Fruit fly (Drosophila melanogaster) whole organism, embryonic: ENCODE results near the gene Gclc.
A peak's percentile ranks its signal among the peaks of the same experiment; 100 is the strongest.

Source experiments
- Aef1 ChIP-seq: fragments of 200-800 bp; sonication (Bioruptor generic); IDR thresholded peaks from 3 replicates; pipeline ENCODE4 v1.3.6; 2022; ENCODE audit warnings: missing biosample characterization, missing genetic modification characterization
- Bteb2 ChIP-seq: fragments of 200-800 bp; sonication (Bioruptor generic); optimal IDR thresholded peaks from 2 replicates; lab custom pipeline; 2016; ENCODE audit warnings: missing biosample characterization, missing genetic modification characterization
- CG10959 ChIP-seq: fragments of 200-800 bp; sonication (Bioruptor generic); IDR thresholded peaks from 2 replicates; pipeline ENCODE4 v1.3.6; 2022; ENCODE audit warnings: missing biosample characterization, missing genetic modification characterization
- CG11723 ChIP-seq: fragments of 200-800 bp; sonication (Bioruptor generic); optimal IDR thresholded peaks from 2 replicates; lab custom pipeline; 2017; ENCODE audit warnings: missing biosample characterization, mild to moderate bottlenecking, missing genetic modification characterization
- CG12391 ChIP-seq: fragments of 200-800 bp; sonication (Bioruptor generic); optimal IDR thresholded peaks from 3 replicates; lab custom pipeline; 2018; ENCODE audit warnings: missing biosample characterization, mild to moderate bottlenecking, missing genetic modification characterization, moderate library complexity
- CG13287 ChIP-seq: fragments of 200-800 bp; sonication (Bioruptor generic); IDR thresholded peaks from 2 replicates; pipeline ENCODE4 v1.3.6; 2022; ENCODE audit warnings: missing biosample characterization, missing genetic modification characterization; ENCODE audit not compliant: partially characterized antibody
- CG13296 ChIP-seq: fragments of 200-800 bp; sonication (Bioruptor generic); optimal IDR thresholded peaks from 3 replicates; lab custom pipeline; 2018; ENCODE audit warnings: missing biosample characterization, mild to moderate bottlenecking, missing genetic modification characterization
- CG14710 ChIP-seq: fragments of 200-800 bp; sonication (Bioruptor generic); optimal IDR thresholded peaks from 3 replicates; lab custom pipeline; 2019; ENCODE audit warnings: missing biosample characterization, mild to moderate bottlenecking, missing genetic modification characterization, moderate library complexity
- CG15073 ChIP-seq: fragments of 200-800 bp; sonication (Bioruptor generic); optimal IDR thresholded peaks from 2 replicates; lab custom pipeline; 2016; ENCODE audit warnings: missing biosample characterization, missing genetic modification characterization
- CG33557 ChIP-seq: fragments of 200-800 bp; sonication (Bioruptor generic); optimal IDR thresholded peaks from 2 replicates; lab custom pipeline; 2019; ENCODE audit warnings: missing biosample characterization, mild to moderate bottlenecking, missing genetic modification characterization, moderate library complexity
- CG34376 ChIP-seq: fragments of 200-800 bp; sonication (Bioruptor generic); optimal IDR thresholded peaks from 2 replicates; lab custom pipeline; 2018; ENCODE audit warnings: missing biosample characterization, mild to moderate bottlenecking, missing genetic modification characterization
- CG3726 ChIP-seq: fragments of 200-800 bp; sonication (Bioruptor generic); IDR thresholded peaks from 3 replicates; pipeline ENCODE4, ENCODE4 v1.3.6; 2022; ENCODE audit warnings: missing biosample characterization, missing genetic modification characterization
- CG4360 ChIP-seq: fragments of 200-800 bp; sonication (Bioruptor generic); IDR thresholded peaks from 2 replicates; pipeline ENCODE4 v1.3.6; 2022; ENCODE audit warnings: missing biosample characterization, missing genetic modification characterization
- CG4404 ChIP-seq: fragments of 200-800 bp; sonication (Bioruptor generic); IDR thresholded peaks from 2 replicates; pipeline ENCODE4 v1.3.6; 2022; ENCODE audit warnings: missing biosample characterization, missing genetic modification characterization
- CG6254 ChIP-seq: fragments of 200-800 bp; sonication (Bioruptor generic); optimal IDR thresholded peaks from 3 replicates; lab custom pipeline; 2017; ENCODE audit warnings: mild to moderate bottlenecking, missing biosample characterization, missing genetic modification reagents, missing genetic modification characterization
- CG7271 ChIP-seq: fragments of 200-800 bp; sonication (Bioruptor generic); optimal IDR thresholded peaks from 2 replicates; lab custom pipeline; 2018; ENCODE audit warnings: missing biosample characterization, mild to moderate bottlenecking, missing genetic modification characterization, moderate library complexity
- CG7928 ChIP-seq: fragments of 200-800 bp; sonication (Bioruptor generic); optimal IDR thresholded peaks from 2 replicates; lab custom pipeline; 2017; ENCODE audit warnings: missing biosample characterization, mild to moderate bottlenecking, missing genetic modification characterization
- CrebB ChIP-seq: fragments of 200-800 bp; sonication (Bioruptor generic); optimal IDR thresholded peaks from 3 replicates; lab custom pipeline; 2018; ENCODE audit warnings: missing biosample characterization, mild to moderate bottlenecking, missing genetic modification characterization
- Dp ChIP-seq: fragments of 200-800 bp; sonication (Bioruptor generic); optimal IDR thresholded peaks from 2 replicates; lab custom pipeline; 2018; ENCODE audit warnings: missing biosample characterization, mild to moderate bottlenecking, missing genetic modification characterization, moderate library complexity
- Fer1 ChIP-seq: fragments of 200-800 bp; sonication (Bioruptor generic); optimal IDR thresholded peaks from 2 replicates; lab custom pipeline; 2017; ENCODE audit warnings: missing biosample characterization, mild to moderate bottlenecking, missing genetic modification characterization
- Fer2 ChIP-seq: fragments of 200-800 bp; sonication (Bioruptor generic); optimal IDR thresholded peaks from 2 replicates; lab custom pipeline; 2018; ENCODE audit warnings: missing biosample characterization, mild to moderate bottlenecking, missing genetic modification characterization, moderate library complexity
- Fer3 ChIP-seq: fragments of 200-800 bp; sonication (Bioruptor generic); optimal IDR thresholded peaks from 2 replicates; lab custom pipeline; 2018; ENCODE audit warnings: missing biosample characterization, mild to moderate bottlenecking, missing genetic modification characterization, moderate library complexity
- HLH4C ChIP-seq: fragments of 200-800 bp; sonication (Bioruptor generic); IDR thresholded peaks from 3 replicates; pipeline ENCODE4 v1.3.6; 2022; ENCODE audit warnings: missing biosample characterization, missing genetic modification characterization; ENCODE audit not compliant: partially characterized antibody
- HmgZ ChIP-seq: fragments of 200-800 bp; sonication (Bioruptor generic); optimal IDR thresholded peaks from 2 replicates; lab custom pipeline; 2018; ENCODE audit warnings: missing biosample characterization, mild to moderate bottlenecking, missing genetic modification characterization
- Lim3 ChIP-seq: fragments of 200-800 bp; sonication (Bioruptor generic); IDR thresholded peaks from 2 replicates; pipeline ENCODE4 v1.3.6; 2022; ENCODE audit warnings: missing biosample characterization, missing genetic modification characterization
- Max ChIP-seq: fragments of 200-800 bp; sonication (Bioruptor generic); optimal IDR thresholded peaks from 2 replicates; lab custom pipeline; 2016; ENCODE audit warnings: missing biosample characterization, mild to moderate bottlenecking, missing genetic modification characterization
- NC2α ChIP-seq: fragments of 200-800 bp; sonication (Bioruptor generic); optimal IDR thresholded peaks from 2 replicates; lab custom pipeline; 2016; ENCODE audit warnings: missing biosample characterization, missing genetic modification characterization
- Opbp ChIP-seq: fragments of 200-800 bp; sonication (Bioruptor generic); IDR thresholded peaks from 3 replicates; pipeline ENCODE4 v1.3.6; 2022; ENCODE audit warnings: missing biosample characterization, missing genetic modification characterization; ENCODE audit not compliant: partially characterized antibody
- Rfx ChIP-seq: fragments of 200-800 bp; sonication (Bioruptor generic); IDR thresholded peaks from 2 replicates; pipeline ENCODE4 v1.3.6; 2022; ENCODE audit warnings: missing biosample characterization, missing genetic modification characterization
- Sox100B ChIP-seq: fragments of 200-800 bp; sonication (Bioruptor generic); optimal IDR thresholded peaks from 3 replicates; lab custom pipeline; 2018; ENCODE audit warnings: missing biosample characterization, mild to moderate bottlenecking, missing genetic modification characterization
- Xbp1 ChIP-seq: fragments of 200-800 bp; sonication (Bioruptor generic); optimal IDR thresholded peaks from 3 replicates; lab custom pipeline; 2016; ENCODE audit warnings: missing biosample characterization, mild to moderate bottlenecking, missing genetic modification characterization
- ac ChIP-seq: fragments of 200-800 bp; sonication (Bioruptor generic); optimal IDR thresholded peaks from 3 replicates; lab custom pipeline; 2017; ENCODE audit warnings: missing biosample characterization, mild to moderate bottlenecking, missing genetic modification characterization
- aop ChIP-seq: fragments of 200-800 bp; sonication (Bioruptor generic); IDR thresholded peaks from 2 replicates; pipeline ENCODE4 v1.3.6; 2022; ENCODE audit warnings: missing biosample characterization, missing genetic modification characterization
- ap ChIP-seq: fragments of 200-800 bp; sonication (Bioruptor generic); IDR thresholded peaks from 2 replicates; pipeline ENCODE4 v1.3.6; 2022; ENCODE audit warnings: missing biosample characterization, missing genetic modification characterization
- crc ChIP-seq: fragments of 200-800 bp; sonication (Bioruptor generic); optimal IDR thresholded peaks from 2 replicates; lab custom pipeline; 2016; ENCODE audit warnings: missing biosample characterization, missing genetic modification characterization
- disco-r ChIP-seq: fragments of 200-800 bp; sonication (Bioruptor generic); optimal IDR thresholded peaks from 2 replicates; lab custom pipeline; 2016; ENCODE audit warnings: missing biosample characterization, missing genetic modification characterization
- ems ChIP-seq: fragments of 200-800 bp; sonication (Bioruptor generic); optimal IDR thresholded peaks from 3 replicates; lab custom pipeline; 2016; ENCODE audit warnings: missing biosample characterization, missing genetic modification characterization
- fd102C ChIP-seq: fragments of 200-800 bp; sonication (Bioruptor generic); optimal IDR thresholded peaks from 2 replicates; lab custom pipeline; 2018; ENCODE audit warnings: missing biosample characterization, mild to moderate bottlenecking, missing genetic modification characterization, moderate library complexity
- hbn ChIP-seq: fragments of 200-800 bp; sonication (Bioruptor generic); IDR thresholded peaks from 2 replicates; pipeline ENCODE4 v1.3.6; 2022; ENCODE audit warnings: missing biosample characterization, missing genetic modification characterization; ENCODE audit not compliant: partially characterized antibody
- jumu ChIP-seq: fragments of 200-800 bp; sonication (Bioruptor generic); optimal IDR thresholded peaks from 3 replicates; lab custom pipeline; 2016; ENCODE audit warnings: missing biosample characterization, missing genetic modification characterization
- kah ChIP-seq: fragments of 200-800 bp; sonication (Bioruptor generic); optimal IDR thresholded peaks from 2 replicates; lab custom pipeline; 2018; ENCODE audit warnings: missing biosample characterization, mild to moderate bottlenecking, missing genetic modification characterization
- lilli ChIP-seq: fragments of 200-800 bp; sonication (Bioruptor generic); optimal IDR thresholded peaks from 3 replicates; lab custom pipeline; 2016; ENCODE audit warnings: missing biosample characterization, missing genetic modification characterization
- maf-S ChIP-seq: fragments of 200-800 bp; sonication (Bioruptor generic); optimal IDR thresholded peaks from 2 replicates; lab custom pipeline; 2016; ENCODE audit warnings: missing biosample characterization, missing genetic modification characterization
- pho ChIP-seq: fragments of 200-800 bp; sonication (Bioruptor generic); optimal IDR thresholded peaks from 2 replicates; lab custom pipeline; 2016; ENCODE audit warnings: missing biosample characterization, missing genetic modification characterization
- repo ChIP-seq: fragments of 200-800 bp; sonication (Bioruptor generic); optimal IDR thresholded peaks from 2 replicates; lab custom pipeline; 2016; ENCODE audit warnings: missing biosample characterization, missing genetic modification characterization
- sens-2 ChIP-seq: fragments of 200-800 bp; sonication (Bioruptor generic); IDR thresholded peaks from 2 replicates; pipeline ENCODE4 v1.3.6; 2022; ENCODE audit warnings: missing biosample characterization, missing genetic modification characterization
- slbo ChIP-seq: fragments of 200-800 bp; sonication (Bioruptor generic); IDR thresholded peaks from 2 replicates; pipeline ENCODE4 v1.3.6; 2022; ENCODE audit warnings: missing biosample characterization, missing genetic modification characterization
- tgo ChIP-seq: fragments of 200-800 bp; sonication (Bioruptor generic); IDR thresholded peaks from 3 replicates; pipeline ENCODE4 v1.3.6; 2022; ENCODE audit warnings: missing biosample characterization, missing genetic modification characterization
- vfl ChIP-seq: fragments of 200-800 bp; sonication (Bioruptor generic); optimal IDR thresholded peaks from 2 replicates; lab custom pipeline; 2016; ENCODE audit warnings: missing biosample characterization, missing genetic modification characterization
- zf30C ChIP-seq: fragments of 200-800 bp; sonication (Bioruptor generic); optimal IDR thresholded peaks from 3 replicates; lab custom pipeline; 2018; ENCODE audit warnings: missing biosample characterization, mild to moderate bottlenecking, missing genetic modification characterization
- zfh1 ChIP-seq: fragments of 200-800 bp; sonication (Bioruptor generic); IDR thresholded peaks from 3 replicates; pipeline ENCODE4 v1.3.6; 2022; ENCODE audit warnings: missing biosample characterization, missing genetic modification characterization

Gclc gene

dm6 chrX:8058446-8058900 lies 57.5 kb downstream of the Gclc start (continued):
- TF ChIP-seq CG7928 (GFP tag; lab: Kevin White, UChicago) (no peak), sens-2 (no peak), HLH4C (no peak), slbo (GFP tag; lab: Robert Waterston, UW) (0 out of 2 replicates have a peak, but pooled peaks have one; percentile 7), ap (no peak), pho (GFP tag; lab: Kevin White, UChicago) (no peak), Sox100B (GFP tag; lab: Kevin White, UChicago) (no peak), CG14710 (tag; lab: Kevin White, UChicago) (no peak), CG4404 (GFP tag; lab: Robert Waterston, UW) (no peak), CG13287 (peak; percentile 35), CG11723 (no peak), lilli (GFP tag; lab: Kevin White, UChicago) (no peak), CG13296 (GFP tag; lab: Kevin White, UChicago) (no peak), CG33557 (no peak), maf-S (GFP tag; lab: Kevin White, UChicago) (no peak), repo (GFP tag; lab: Kevin White, UChicago) (no peak), fd102C (GFP tag; lab: Kevin White, UChicago) (no peak), Rfx (0 out of 2 replicates have a peak, but pooled peaks have one; percentile 23), Bteb2 (GFP tag; lab: Kevin White, UChicago) (no peak), CG3726 (GFP tag; lab: Robert Waterston, UW) (no peak), vfl (GFP tag; lab: Kevin White, UChicago) (no peak), CG7271 (tag; lab: Kevin White, UChicago) (no peak), CrebB (no peak), CG10959 (GFP tag; lab: Robert Waterston, UW) (no peak), CG12391 (tag; lab: Kevin White, UChicago) (peak; percentile 2), crc (no peak), Max (GFP tag; lab: Kevin White, UChicago) (peak; percentile 29), Fer3 (tag; lab: Kevin White, UChicago) (no peak), kah (GFP tag; lab: Kevin White, UChicago) (no peak), zf30C (GFP tag; lab: Kevin White, UChicago) (no peak), Opbp (GFP tag; lab: Robert Waterston, UW) (peak; percentile 38; the same call in 1 of the 3 replicates), Dp (GFP tag; lab: Kevin White, UChicago) (no peak), CG15073 (GFP tag; lab: Kevin White, UChicago) (no peak), ac (GFP tag; lab: Kevin White, UChicago) (peak; percentile 47), jumu (GFP tag; lab: Kevin White, UChicago) (no peak), HmgZ (no peak), Aef1 (0 out of 3 replicates have a peak, but pooled peaks have one; percentile 25), CG6254 (no peak), Lim3 (GFP tag; lab: Robert Waterston, UW) (no peak), zfh1 (GFP tag; lab: Robert Waterston, UW) (no peak), aop (GFP tag; lab: Robert Waterston, UW) (no peak), CG34376 (GFP tag; lab: Kevin White, UChicago) (peak; percentile 67), Fer1 (GFP tag; lab: Kevin White, UChicago) (no peak), CG4360 (GFP tag; lab: Robert Waterston, UW) (peak; percentile 92), Fer2 (tag; lab: Kevin White, UChicago) (no peak), Xbp1 (GFP tag; lab: Kevin White, UChicago) (no peak), ems (no peak), disco-r (GFP tag; lab: Kevin White, UChicago) (no peak), NC2α (GFP tag; lab: Kevin White, UChicago) (no peak), hbn (GFP tag; lab: Robert Waterston, UW) (0 out of 2 replicates have a peak, but pooled peaks have one; percentile 20), tgo (GFP tag; lab: Robert Waterston, UW) (no peak)
